Worm (Caenorhabditis elegans): Measurements from ENCODE around the gene gpa-1.

ce11 chrV:11220936-11221335, 43.5 kb upstream of the gpa-1 start, which contains the start of gene T19B10.2:
- TF ChIP-seq aly-1 (tag; optimal IDR thresholded peaks at IDR 0.05): no peak
- TF ChIP-seq ceh-13 (GFP tag; optimal IDR thresholded peaks at IDR 0.05): no peak
- no peak for TF ChIP-seq scrt-1 (GFP tag; IDR thresholded peaks at IDR 0.05)
- no peak for TF ChIP-seq hmg-4 (GFP tag; optimal IDR thresholded peaks at IDR 0.05)
- no peak for TF ChIP-seq ama-1 (optimal IDR thresholded peaks at IDR 0.05)
- TF ChIP-seq B0310.2 (tag; optimal IDR thresholded peaks at IDR 0.05): no peak
- no peak for TF ChIP-seq ets-7 (tag; optimal IDR thresholded peaks at IDR 0.05)
- TF ChIP-seq ceh-36 (tag; optimal IDR thresholded peaks at IDR 0.05): no peak
- no peak for TF ChIP-seq tra-4 (tag; optimal IDR thresholded peaks at IDR 0.05)
- no peak for TF ChIP-seq hmbx-1 (tag; optimal IDR thresholded peaks at IDR 0.05)
- TF ChIP-seq hnd-1 (tag; optimal IDR thresholded peaks at IDR 0.05): no peak
- TF ChIP-seq pes-1 (GFP tag; IDR thresholded peaks at IDR 0.05): no peak
- no peak for TF ChIP-seq sea-1 (GFP tag; conservative IDR thresholded peaks at IDR 0.05)
- TF ChIP-seq flt-1 (GFP tag; IDR thresholded peaks at IDR 0.05): no peak

All from whole organism, early embryonic.